Fruit fly (Drosophila melanogaster): Measurements from ENCODE around the gene G9a.
A peak's percentile ranks its signal among the peaks of the same experiment; 100 is the strongest.

The G9a gene

DNA sequence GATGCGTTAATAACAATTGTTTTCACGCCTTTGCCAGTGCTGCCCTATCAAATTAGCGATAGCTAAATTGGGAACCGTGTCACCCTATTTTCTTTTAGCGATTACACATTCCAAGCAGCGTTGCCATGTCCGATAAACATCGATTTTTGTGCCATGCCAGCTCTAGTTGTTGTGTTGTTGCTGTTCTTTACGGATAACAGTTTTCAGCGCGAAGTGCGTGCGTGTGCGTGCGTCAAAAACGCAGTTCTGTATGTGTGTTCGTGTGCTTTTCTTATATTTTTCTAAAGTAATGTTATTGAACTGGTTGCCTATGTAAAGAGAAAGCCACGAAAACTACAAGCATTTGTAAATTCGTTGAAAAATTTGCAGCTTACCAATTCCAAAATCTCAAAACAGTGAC, at the start of gene G9a, which contains the start of gene CG3038 (continued):
- TF ChIP-seq CG6175 (GFP tag; IDR thresholded peaks at IDR 0.05) (no peak), CG13287 (GFP tag; IDR thresholded peaks at IDR 0.05; ENCODE audit: partially characterized antibody) (no peak), Atf3 (GFP tag; optimal IDR thresholded peaks at IDR 0.05) (peak; percentile 25), Scr (GFP tag; IDR thresholded peaks at IDR 0.05; ENCODE audit: partially characterized antibody) (no peak), oc (tag; optimal IDR thresholded peaks at IDR 0.05) (no peak), MBD-R2 (GFP tag; IDR thresholded peaks at IDR 0.05) (no peak), CG3726 (GFP tag; IDR thresholded peaks at IDR 0.05) (no peak), CG10543 (GFP tag; optimal IDR thresholded peaks at IDR 0.05) (peak; percentile 24), klu (GFP tag; IDR thresholded peaks at IDR 0.05) (no peak), CkIIα-i1 (GFP tag; IDR thresholded peaks at IDR 0.05) (no peak), otp (GFP tag; IDR thresholded peaks at IDR 0.05) (no peak), CG32767 (GFP tag; IDR thresholded peaks at IDR 0.05) (no peak), CG32532 (GFP tag; IDR thresholded peaks at IDR 0.05) (no peak), CG4404 (GFP tag; IDR thresholded peaks at IDR 0.05) (no peak), salm (tag; optimal IDR thresholded peaks at IDR 0.05) (peak; percentile 28), CG6654 (GFP tag; optimal IDR thresholded peaks at IDR 0.05) (no peak), CG17829 (tag; optimal IDR thresholded peaks at IDR 0.05) (peak; percentile 63), Xrp1 (GFP tag; IDR thresholded peaks at IDR 0.05) (no peak), CG6813 (GFP tag; optimal IDR thresholded peaks at IDR 0.05) (no peak), ERR (GFP tag; optimal IDR thresholded peaks at IDR 0.05) (peak; percentile 3), danr (GFP tag; IDR thresholded peaks at IDR 0.05) (no peak), ci (GFP tag; IDR thresholded peaks at IDR 0.05) (no peak), abd-A (tag; optimal IDR thresholded peaks at IDR 0.05) (no peak), pzg (GFP tag; optimal IDR thresholded peaks at IDR 0.05) (peak; percentile 97), CG12659 (GFP tag; optimal IDR thresholded peaks at IDR 0.05) (peak; percentile 92), Dip3 (GFP tag; optimal IDR thresholded peaks at IDR 0.05) (peak; percentile 23), CG13296 (GFP tag; optimal IDR thresholded peaks at IDR 0.05) (no peak), dm (GFP tag; optimal IDR thresholded peaks at IDR 0.05) (peak; percentile 75), gsb-n (tag; optimal IDR thresholded peaks at IDR 0.05) (peak; percentile 53), CG12744 (GFP tag; optimal IDR thresholded peaks at IDR 0.05) (peak; percentile 30), mld (GFP tag; IDR thresholded peaks at IDR 0.05; ENCODE audit: partially characterized antibody) (no peak), fd3F (GFP tag; optimal IDR thresholded peaks at IDR 0.05) (peak; percentile 12), gfzf (GFP tag; optimal IDR thresholded peaks at IDR 0.05) (peak; percentile 59), CG10366 (GFP tag; IDR thresholded peaks at IDR 0.05) (no peak), HLH4C (GFP tag; IDR thresholded peaks at IDR 0.05; ENCODE audit: partially characterized antibody) (no peak), CG8944 (GFP tag; optimal IDR thresholded peaks at IDR 0.05) (peak; percentile 14), Sry-β (GFP tag; optimal IDR thresholded peaks at IDR 0.05) (peak; percentile 26), CG11560 (tag; IDR thresholded peaks at IDR 0.05) (no peak), fd64A (GFP tag; optimal IDR thresholded peaks at IDR 0.05) (no peak), lola (GFP tag; optimal IDR thresholded peaks at IDR 0.05) (no peak), CG18011 (GFP tag; optimal IDR thresholded peaks at IDR 0.05) (no peak), Rx (GFP tag; IDR thresholded peaks at IDR 0.05) (no peak), inv (GFP tag; IDR thresholded peaks at IDR 0.05; ENCODE audit: partially characterized antibody) (no peak), CG7372 (GFP tag; IDR thresholded peaks at IDR 0.05) (no peak), Mes4 (GFP tag; optimal IDR thresholded peaks at IDR 0.05) (peak; percentile 25), CG8924 (tag; optimal IDR thresholded peaks at IDR 0.05) (peak; percentile 73), Dref (GFP tag; IDR thresholded peaks at IDR 0.05) (no peak), CG11398 (GFP tag; optimal IDR thresholded peaks at IDR 0.05) (no peak), Hr3 (GFP tag; optimal IDR thresholded peaks at IDR 0.05) (no peak), hkb (optimal IDR thresholded peaks at IDR 0.05) (no peak), hkb (GFP tag; IDR thresholded peaks at IDR 0.05) (no peak), crp (GFP tag; optimal IDR thresholded peaks at IDR 0.05) (peak in 1 of 2 experiments; percentile 45)
